Worm (Caenorhabditis elegans): ENCODE measurements around the gene htrl-1.
"Not testable (repeated sequence)": the region's sequence is repeated elsewhere in the genome, so short reads cannot be mapped to it uniquely, and the experiment has no call there.

Gene htrl-1

ce11 chrV:11483580-11484092 lies 12.5 kb downstream of the htrl-1 start, which contains the start of gene col-157:
Gene col-157, plus strand, starts transcription at chrV:11484042.
- not testable (repeated sequence) for TF ChIP-seq med-1 (GFP tag; optimal IDR thresholded peaks at IDR 0.05; ENCODE audit: insufficient read depth); flt-1 (GFP tag; IDR thresholded peaks at IDR 0.05); ztf-29 (GFP tag; IDR thresholded peaks at IDR 0.05)

DNA sequence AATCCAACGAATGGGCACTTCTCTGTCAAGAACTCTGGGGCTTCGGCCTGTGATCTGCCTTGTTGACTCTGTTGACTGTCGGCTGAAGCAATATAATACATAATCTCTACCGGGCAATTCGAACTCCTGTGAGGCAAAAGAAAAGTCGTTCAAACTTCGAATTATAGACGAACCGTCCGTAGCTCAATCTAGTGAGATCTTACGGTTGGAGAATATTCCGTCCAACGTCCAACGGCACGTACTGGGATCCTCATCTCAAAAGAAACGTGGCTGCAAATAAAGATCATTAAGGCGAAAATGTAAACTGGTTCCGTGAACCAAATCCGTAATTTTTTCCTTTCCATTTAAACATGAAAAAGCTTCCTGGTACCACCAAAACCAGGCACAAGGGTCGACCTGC lies 15.4 kb downstream of the htrl-1 start, which contains the start of gene T11F9.14:
TSS of gene T11F9.14 (minus strand) at position 101 of the 400 bp plus-strand sequence.
- TF ChIP-seq cog-1 (tag; optimal IDR thresholded peaks at IDR 0.05); tab-1 (GFP tag; IDR thresholded peaks at IDR 0.05); T22C8.4 (GFP tag; IDR thresholded peaks at IDR 0.05): not testable (repeated sequence)

- no peak for TF ChIP-seq T22C8.4 (GFP tag; IDR thresholded peaks at IDR 0.05)
- TF ChIP-seq tab-1 (GFP tag; IDR thresholded peaks at IDR 0.05) = no peak
- no peak for TF ChIP-seq ztf-23 (GFP tag; IDR thresholded peaks at IDR 0.05)
Observed at ce11 chrV:11479406-11479805, 16.8 kb downstream of the htrl-1 start, which contains the start of gene T11F9.22. Gene T11F9.22, plus strand, starts transcription at chrV:11479706.

DNA sequence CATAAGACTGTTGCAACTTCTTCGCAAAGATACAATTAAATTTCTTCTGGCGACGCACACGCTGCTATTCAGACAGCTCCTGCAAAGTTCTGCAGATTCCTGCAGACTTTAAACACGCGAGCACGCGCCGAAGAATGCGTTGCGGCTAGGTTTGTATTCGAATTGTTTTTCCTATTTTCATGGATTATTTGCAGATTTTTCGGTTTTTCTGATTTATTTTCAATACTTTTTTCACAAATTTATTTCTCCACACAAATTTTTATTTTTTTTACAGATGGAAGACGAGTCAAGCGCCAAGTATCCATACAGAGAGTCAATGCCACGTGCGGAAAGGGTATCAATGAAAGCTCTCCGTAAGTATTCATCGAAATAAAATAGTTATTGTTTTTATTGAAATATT lies 20.5 kb downstream of the htrl-1 start, which contains the start of gene T11F9.7:
TSS of gene T11F9.7 (plus strand) at position 301 of the 400 bp plus-strand sequence.
- TF ChIP-seq klf-2 (GFP tag; conservative IDR thresholded peaks at IDR 0.05); flt-1 (GFP tag; IDR thresholded peaks at IDR 0.05); T22C8.4 (GFP tag; IDR thresholded peaks at IDR 0.05): not testable (repeated sequence)

DNA sequence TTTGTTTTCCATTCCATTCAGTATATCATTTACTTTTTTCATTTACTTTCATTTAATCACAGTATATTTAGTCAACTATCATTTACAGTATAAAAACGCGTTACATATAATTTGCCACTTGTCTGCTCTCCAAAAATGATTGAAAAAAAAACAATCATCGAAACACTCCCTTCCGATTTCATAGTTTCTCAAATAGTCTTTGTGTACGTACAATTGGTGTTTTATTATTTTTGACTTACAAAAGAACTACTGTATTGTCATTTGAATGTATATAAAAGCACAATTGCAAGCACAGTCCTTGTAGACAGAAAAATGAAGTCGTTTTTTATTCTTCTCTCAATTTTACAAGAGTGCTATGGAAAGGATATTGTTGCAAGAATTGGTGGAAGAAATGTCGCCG lies 21.8 kb downstream of the htrl-1 start, which contains the start of gene nas-22:
TSS of gene nas-22 (plus strand) at position 301 of the 400 bp plus-strand sequence.
- TF ChIP-seq T22C8.4 (GFP tag; IDR thresholded peaks at IDR 0.05) (no peak), ztf-29 (GFP tag; IDR thresholded peaks at IDR 0.05) (no peak)

- TF ChIP-seq ref-1 (GFP tag; conservative IDR thresholded peaks at IDR 0.05) (no peak), tab-1 (GFP tag; IDR thresholded peaks at IDR 0.05) (no peak), flt-1 (GFP tag; IDR thresholded peaks at IDR 0.05) (no peak), klf-2 (GFP tag; conservative IDR thresholded peaks at IDR 0.05) (no peak), med-1 (GFP tag; optimal IDR thresholded peaks at IDR 0.05; ENCODE audit: insufficient read depth) (no peak), T22C8.4 (GFP tag; IDR thresholded peaks at IDR 0.05) (no peak), ztf-29 (GFP tag; IDR thresholded peaks at IDR 0.05) (no peak), cog-1 (tag; optimal IDR thresholded peaks at IDR 0.05) (no peak), ztf-23 (GFP tag; IDR thresholded peaks at IDR 0.05) (no peak)
Observed at ce11 chrV:11472209-11472608, 24.0 kb downstream of the htrl-1 start, which contains the start of the genes nas-20 and nas-21. Gene nas-20, minus strand, starts transcription at chrV:11472309. Gene nas-21, plus strand, starts transcription at chrV:11472564.

- TF ChIP-seq flt-1 (GFP tag; IDR thresholded peaks at IDR 0.05) (no peak), ref-1 (GFP tag; conservative IDR thresholded peaks at IDR 0.05) (no peak), tab-1 (GFP tag; IDR thresholded peaks at IDR 0.05) (no peak), T22C8.4 (GFP tag; IDR thresholded peaks at IDR 0.05) (no peak), ztf-29 (GFP tag; IDR thresholded peaks at IDR 0.05) (no peak), cog-1 (tag; optimal IDR thresholded peaks at IDR 0.05) (no peak), klf-2 (GFP tag; conservative IDR thresholded peaks at IDR 0.05) (no peak), ztf-23 (GFP tag; IDR thresholded peaks at IDR 0.05) (no peak)
Observed at ce11 chrV:11470210-11470713, 25.9 kb downstream of the htrl-1 start, which contains the start of gene aat-6. Gene aat-6, minus strand, starts transcription at chrV:11470663.

DNA sequence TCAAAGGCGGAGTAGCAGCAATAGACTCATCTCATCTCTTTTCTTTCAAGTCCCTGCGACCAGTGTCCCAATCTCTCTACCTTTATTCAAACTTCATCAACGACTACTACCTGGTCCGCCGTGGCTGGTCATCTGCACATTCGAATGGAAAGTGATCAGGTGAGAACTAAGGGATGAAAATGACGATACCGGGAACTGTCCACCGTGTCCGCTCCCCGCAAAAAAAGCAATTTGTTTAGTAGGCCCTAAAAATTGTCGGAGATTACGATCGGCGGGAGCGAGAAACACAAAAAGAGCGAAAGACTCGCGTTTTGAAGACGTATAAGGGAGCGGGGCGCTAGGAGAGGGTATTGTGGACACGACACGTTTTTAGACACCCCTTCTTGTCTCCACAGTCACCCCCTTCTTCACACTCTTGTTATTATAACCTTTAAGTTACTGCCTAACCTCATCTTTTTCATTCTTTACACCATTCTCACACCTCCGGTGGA lies 33.2 kb downstream of the htrl-1 start, which contains the start of gene zipt-16:
TSS of gene zipt-16 (plus strand) at position 51 of the 491 bp plus-strand sequence.
- TF ChIP-seq cog-1 (tag; optimal IDR thresholded peaks at IDR 0.05) (no peak), med-1 (GFP tag; optimal IDR thresholded peaks at IDR 0.05; ENCODE audit: insufficient read depth) (no peak), ref-1 (GFP tag; conservative IDR thresholded peaks at IDR 0.05) (no peak), T22C8.4 (GFP tag; IDR thresholded peaks at IDR 0.05) (no peak), ztf-29 (GFP tag; IDR thresholded peaks at IDR 0.05) (no peak)

- TF ChIP-seq tab-1 (GFP tag; IDR thresholded peaks at IDR 0.05) = no peak
- TF ChIP-seq ref-1 (GFP tag; conservative IDR thresholded peaks at IDR 0.05) = no peak
- TF ChIP-seq med-1 (GFP tag; optimal IDR thresholded peaks at IDR 0.05; ENCODE audit: insufficient read depth) = no peak
- no peak for TF ChIP-seq ztf-23 (GFP tag; IDR thresholded peaks at IDR 0.05)
- TF ChIP-seq klf-2 (GFP tag; conservative IDR thresholded peaks at IDR 0.05) = no peak
- TF ChIP-seq T22C8.4 (GFP tag; IDR thresholded peaks at IDR 0.05) = no peak
- no peak for TF ChIP-seq flt-1 (GFP tag; IDR thresholded peaks at IDR 0.05)
- no peak for TF ChIP-seq cog-1 (tag; optimal IDR thresholded peaks at IDR 0.05)
- TF ChIP-seq ztf-29 (GFP tag; IDR thresholded peaks at IDR 0.05) = no peak
Observed at ce11 chrV:11459255-11459654, 36.9 kb downstream of the htrl-1 start, which contains the start of gene T11F9.1. Gene T11F9.1, plus strand, starts transcription at chrV:11459555.

DNA sequence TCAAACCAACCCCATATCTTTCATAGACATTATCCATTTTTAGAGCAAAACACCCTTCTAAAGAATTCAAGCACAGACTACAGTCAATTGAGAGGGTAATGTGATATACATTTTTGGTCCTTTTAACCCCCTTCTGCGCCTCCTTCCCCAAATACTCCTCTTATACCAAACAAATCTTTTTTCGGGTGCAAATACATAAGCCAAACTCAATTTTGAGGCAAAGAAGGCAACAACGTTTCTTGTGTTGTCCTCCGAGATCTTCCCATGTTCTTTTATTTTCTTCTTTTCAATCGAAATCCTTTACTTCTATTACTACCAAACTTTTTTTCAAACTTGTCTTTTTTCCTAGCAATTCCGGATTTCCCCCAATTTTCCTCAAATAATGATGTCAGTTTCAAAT lies 41.3 kb downstream of the htrl-1 start:
- TF ChIP-seq ztf-29 (GFP tag; IDR thresholded peaks at IDR 0.05) = no peak
- no peak for TF ChIP-seq flt-1 (GFP tag; IDR thresholded peaks at IDR 0.05)
- TF ChIP-seq T22C8.4 (GFP tag; IDR thresholded peaks at IDR 0.05) = no peak
- no peak for TF ChIP-seq ztf-23 (GFP tag; IDR thresholded peaks at IDR 0.05)
- TF ChIP-seq klf-2 (GFP tag; conservative IDR thresholded peaks at IDR 0.05) = no peak
- TF ChIP-seq cog-1 (tag; optimal IDR thresholded peaks at IDR 0.05) = no peak
- no peak for TF ChIP-seq med-1 (GFP tag; optimal IDR thresholded peaks at IDR 0.05; ENCODE audit: insufficient read depth)
- no peak for TF ChIP-seq ref-1 (GFP tag; conservative IDR thresholded peaks at IDR 0.05)
- no peak for TF ChIP-seq tab-1 (GFP tag; IDR thresholded peaks at IDR 0.05)
